Worm (Caenorhabditis elegans) whole organism, dauer: ENCODE results near the gene mfsd-6.

Experiments used
- unc-62 ChIP-seq: sonication (generic microtip); optimal IDR thresholded peaks from 2 replicates; lab custom pipeline; 2017; ENCODE audit warnings: missing biosample characterization, missing genetic modification reagents, missing genetic modification characterization

mfsd-6 gene

DNA sequence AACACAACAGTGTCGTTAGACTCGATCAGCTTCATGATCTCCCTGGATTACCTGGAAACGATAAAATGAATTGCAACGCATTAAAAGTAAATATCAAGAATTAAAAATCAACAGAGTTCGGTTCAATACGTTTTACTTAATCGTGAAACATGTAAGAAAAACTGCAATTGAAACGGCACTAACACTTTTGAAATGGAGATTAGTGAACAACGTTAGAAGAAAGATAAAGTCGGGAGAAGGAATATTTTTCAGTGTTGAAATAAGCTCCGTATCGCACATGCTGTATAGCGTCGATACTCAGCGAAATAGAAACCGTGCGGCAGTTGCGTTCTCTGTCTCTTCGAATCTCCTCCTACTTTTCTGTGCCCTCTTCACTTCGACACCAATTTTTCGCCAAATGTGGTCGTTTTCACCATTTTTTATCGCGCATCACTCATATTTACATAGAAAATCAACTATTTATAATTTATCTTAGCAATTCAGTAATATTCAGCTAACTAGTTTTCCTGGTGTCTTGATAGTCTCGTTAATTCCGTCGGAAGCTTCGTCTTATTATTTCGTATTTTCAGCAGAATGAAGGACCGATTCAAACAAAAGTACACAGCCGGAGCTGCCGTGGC lies 6.3 kb downstream of the mfsd-6 start, which contains the start of the genes rpl-9 and lpd-7:
Gene rpl-9, minus strand, starts transcription at position 51 of the 620 bp plus-strand sequence.
Gene lpd-7, plus strand, starts transcription at position 570 of the 620 bp plus-strand sequence.
- no peak for TF ChIP-seq unc-62 (GFP tag; lab: Kevin White, UChicago)

DNA sequence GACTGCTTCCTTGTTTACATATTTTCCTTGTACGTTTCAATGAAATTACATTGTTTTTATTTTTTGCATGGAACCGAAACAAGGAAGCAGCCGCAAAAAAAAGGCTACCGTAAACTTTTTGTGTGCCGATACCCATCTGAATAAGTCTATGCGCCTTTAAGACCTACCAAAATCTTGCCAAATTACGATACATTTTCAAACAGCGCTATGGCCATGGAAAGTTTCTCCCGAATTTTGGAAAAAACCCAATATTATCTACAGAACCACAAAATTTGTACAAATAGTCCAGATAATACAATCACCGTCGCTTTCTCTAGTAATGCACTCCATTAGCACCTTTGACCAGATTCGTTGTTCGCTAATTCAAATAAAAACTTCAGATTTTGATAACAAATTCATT lies 7.5 kb downstream of the mfsd-6 start:
- TF ChIP-seq unc-62 (GFP tag; lab: Kevin White, UChicago) = no peak

ce11 chrIII:7570083-7570695 lies 9.0 kb downstream of the mfsd-6 start, which contains the start of gene R13A5.7:
Gene R13A5.7, minus strand, starts transcription at chrIII:7570133.
- no peak for TF ChIP-seq unc-62 (GFP tag; lab: Kevin White, UChicago)

ce11 chrIII:7566098-7566497 lies 13.1 kb downstream of the mfsd-6 start, which contains the start of gene ttr-32:
Gene ttr-32, plus strand, starts transcription at chrIII:7566411.
- TF ChIP-seq unc-62 (GFP tag; lab: Kevin White, UChicago) = no peak

- TF ChIP-seq unc-62 (GFP tag; lab: Kevin White, UChicago) = no peak
These were observed 14.0 kb downstream of the mfsd-6 start, which contains the start of gene ttr-8 for ce11 chrIII:7565247-7565646. Gene ttr-8, minus strand, starts transcription at chrIII:7565347.

DNA sequence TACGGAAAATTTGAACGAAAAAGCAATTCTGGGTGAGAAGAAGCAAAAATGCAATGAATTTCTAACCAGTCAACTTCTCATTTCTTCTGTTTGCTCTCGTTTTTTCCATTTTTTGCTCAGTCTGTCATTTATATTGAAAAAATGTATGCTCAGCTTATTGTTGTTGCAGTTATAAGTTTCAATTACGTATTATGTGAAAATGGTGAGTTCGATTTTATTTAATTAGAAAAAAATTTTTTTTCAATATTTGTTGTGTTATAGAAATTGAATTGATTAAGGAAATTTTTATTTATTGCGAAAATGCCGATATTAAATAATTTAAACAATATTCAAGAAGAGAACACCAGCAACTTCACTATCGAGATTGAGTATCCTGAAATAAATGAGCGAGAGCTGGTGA lies 17.3 kb downstream of the mfsd-6 start, which contains the start of gene lgc-12:
Gene lgc-12, plus strand, starts transcription at position 301 of the 400 bp plus-strand sequence.
- no peak for TF ChIP-seq unc-62 (GFP tag; lab: Kevin White, UChicago)

DNA sequence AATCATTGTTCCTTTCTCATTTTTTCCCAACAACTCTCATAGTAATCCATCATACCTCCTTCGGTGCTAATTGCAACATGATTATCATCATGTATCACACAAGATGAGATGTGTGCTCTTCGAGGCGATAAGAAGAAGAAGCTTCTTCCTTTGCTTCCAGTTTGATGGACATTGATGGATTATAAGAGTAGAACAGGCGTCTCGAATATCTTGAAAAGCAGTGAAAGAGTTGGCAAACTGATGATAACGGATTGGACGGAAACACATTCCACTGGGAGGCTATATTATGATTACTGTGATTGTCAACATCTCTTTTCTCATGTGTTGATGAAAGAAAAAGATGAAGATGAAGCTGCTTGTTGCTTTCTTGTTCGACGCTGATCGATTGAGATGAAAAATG lies 19.3 kb downstream of the mfsd-6 start:
- no peak for TF ChIP-seq unc-62 (GFP tag; lab: Kevin White, UChicago)

ce11 chrIII:7558658-7559057 lies 20.6 kb downstream of the mfsd-6 start:
- no peak for TF ChIP-seq unc-62 (GFP tag; lab: Kevin White, UChicago)

DNA sequence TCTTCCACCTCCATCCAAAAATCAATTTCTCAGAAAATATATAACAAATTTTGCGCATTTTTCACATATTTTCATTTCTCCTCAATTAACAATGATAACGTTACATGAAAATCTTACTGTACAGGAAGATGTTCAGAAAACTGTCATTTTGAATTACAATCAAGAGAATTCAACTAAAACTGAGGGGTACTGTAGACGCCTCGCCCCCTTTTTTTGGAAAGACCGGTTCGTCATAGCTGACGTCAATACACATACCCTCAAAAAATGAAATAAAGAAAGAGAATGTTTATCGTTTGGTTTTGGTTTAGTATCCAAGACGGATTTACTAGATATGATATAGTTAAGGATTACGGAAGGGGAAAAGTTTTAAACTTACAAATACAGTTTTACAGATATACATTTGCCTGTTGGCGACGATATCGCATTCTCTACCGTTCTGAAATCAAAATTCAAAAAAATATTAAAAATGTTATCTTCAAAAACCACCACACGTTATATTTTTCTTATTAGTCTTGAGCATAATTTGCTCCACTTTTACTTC lies 21.2 kb downstream of the mfsd-6 start:
- TF ChIP-seq unc-62 (GFP tag; lab: Kevin White, UChicago) = no peak

ce11 chrIII:7555360-7555759 lies 23.9 kb downstream of the mfsd-6 start, which contains the start of gene ceh-13:
Gene ceh-13, plus strand, starts transcription at chrIII:7555660.
- TF ChIP-seq unc-62 (GFP tag; lab: Kevin White, UChicago) = no peak

- TF ChIP-seq unc-62 (GFP tag; lab: Kevin White, UChicago) = no peak
These were observed 24.5 kb downstream of the mfsd-6 start for ce11 chrIII:7554697-7555145.

ce11 chrIII:7553693-7554226 lies 25.5 kb downstream of the mfsd-6 start:
- TF ChIP-seq unc-62 (GFP tag; lab: Kevin White, UChicago) = no peak

DNA sequence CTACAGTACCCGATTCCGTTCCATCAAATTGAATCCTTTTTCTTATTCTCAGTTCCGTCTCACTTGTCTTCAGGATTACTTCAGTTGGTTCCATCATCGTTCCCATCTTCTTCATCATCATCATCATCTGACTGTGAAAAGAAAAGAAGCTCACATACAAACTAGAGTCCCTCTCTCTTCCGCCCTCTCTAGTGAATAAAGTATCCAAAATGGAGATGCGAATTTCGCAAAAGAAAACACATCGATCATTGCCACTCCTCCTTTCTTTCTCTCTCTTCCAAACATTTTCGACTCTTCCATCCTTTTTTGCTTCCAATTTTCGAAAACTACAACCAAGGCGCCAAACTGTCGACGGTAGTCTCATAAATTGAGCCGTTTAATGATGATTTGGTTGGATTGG lies 26.4 kb downstream of the mfsd-6 start:
- TF ChIP-seq unc-62 (GFP tag; lab: Kevin White, UChicago) = no peak

ce11 chrIII:7550979-7551378 lies 28.2 kb downstream of the mfsd-6 start:
- no peak for TF ChIP-seq unc-62 (GFP tag; lab: Kevin White, UChicago)

- no peak for TF ChIP-seq unc-62 (GFP tag; lab: Kevin White, UChicago)
These were observed 30.2 kb downstream of the mfsd-6 start for ce11 chrIII:7548963-7549362.

- no peak for TF ChIP-seq unc-62 (GFP tag; lab: Kevin White, UChicago)
These were observed 34.0 kb downstream of the mfsd-6 start for ce11 chrIII:7545189-7545588.
